Fruit fly (Drosophila melanogaster) whole organism, wandering third instar larva: ENCODE data around the gene sdt.
A peak's percentile ranks its signal among the peaks of the same experiment; 100 is the strongest.

Experiments
- Abd-B ChIP-seq: fragments of >200 bp; optimal IDR thresholded peaks from 2 replicates; lab custom pipeline; 2017; ENCODE audit warnings: missing biosample characterization, missing genetic modification characterization
- CG32264 ChIP-seq: fragments of 200-800 bp; sonication (Bioruptor generic); optimal IDR thresholded peaks from 2 replicates; lab custom pipeline; 2016; ENCODE audit warnings: missing biosample characterization, missing genetic modification characterization
- CG9705 ChIP-seq: fragments of 200-800 bp; sonication (Bioruptor generic); optimal IDR thresholded peaks from 2 replicates; lab custom pipeline; 2018; ENCODE audit warnings: missing biosample characterization, mild to moderate bottlenecking, missing genetic modification characterization
- CrebA ChIP-seq: fragments of 200-800 bp; sonication (Bioruptor generic); optimal IDR thresholded peaks from 2 replicates; lab custom pipeline; 2016; ENCODE audit warnings: missing biosample characterization, mild to moderate bottlenecking, missing genetic modification characterization, borderline replicate concordance
- Dfd ChIP-seq: fragments of >200 bp; optimal IDR thresholded peaks from 2 replicates; lab custom pipeline; 2017; ENCODE audit warnings: missing biosample characterization, missing genetic modification characterization
- Dif ChIP-seq: fragments of 200-275, 200-300 bp; sonication (Bioruptor generic); optimal IDR thresholded peaks from 2 replicates; lab custom pipeline; 2018; ENCODE audit warnings: missing biosample characterization, missing genetic modification characterization; ENCODE audit not compliant: partially characterized antibody
- GATAd ChIP-seq: sonication (Bioruptor generic); optimal IDR thresholded peaks from 2 replicates; lab custom pipeline; 2016; ENCODE audit warnings: missing biosample characterization, missing genetic modification characterization
- HLH106 ChIP-seq: fragments of 200-800 bp; optimal IDR thresholded peaks from 3 replicates; lab custom pipeline; 2019; ENCODE audit warnings: missing biosample characterization, mild to moderate bottlenecking, missing genetic modification characterization, moderate library complexity
- Hnf4 ChIP-seq: fragments of 200-800 bp; sonication (Bioruptor generic); optimal IDR thresholded peaks from 2 replicates; lab custom pipeline; 2016; ENCODE audit warnings: missing biosample characterization, mild to moderate bottlenecking, missing genetic modification characterization
- Hr78 ChIP-seq: fragments of >200 bp; optimal IDR thresholded peaks from 2 replicates; lab custom pipeline; 2017; ENCODE audit warnings: missing biosample characterization, missing genetic modification characterization
- Hr83 ChIP-seq: fragments of 200-300 bp; sonication (Bioruptor generic); optimal IDR thresholded peaks from 2 replicates; lab custom pipeline; 2016; ENCODE audit warnings: missing biosample characterization, mild to moderate bottlenecking, missing genetic modification characterization, moderate library complexity; ENCODE audit not compliant: poor library complexity, severe bottlenecking
- Jra ChIP-seq: sonication (Bioruptor generic); optimal IDR thresholded peaks from 2 replicates; lab custom pipeline; 2016; ENCODE audit warnings: missing biosample characterization, missing genetic modification characterization
- Mio ChIP-seq: sonication (Bioruptor generic); optimal IDR thresholded peaks from 2 replicates; lab custom pipeline; 2016; ENCODE audit warnings: missing biosample characterization, missing genetic modification characterization
- Myc ChIP-seq: fragments of >200 bp; optimal IDR thresholded peaks from 2 replicates; lab custom pipeline; 2017
- N ChIP-seq: fragments of >200 bp; optimal IDR thresholded peaks from 2 replicates; lab custom pipeline; 2018; ENCODE audit warnings: missing biosample characterization, missing external identifiers, missing genetic modification characterization
- OdsH ChIP-seq: fragments of 200-800 bp; sonication (Bioruptor generic); optimal IDR thresholded peaks from 2 replicates; lab custom pipeline; 2016; ENCODE audit warnings: missing biosample characterization, mild to moderate bottlenecking, missing genetic modification characterization
- Rel ChIP-seq, 2 experiments: fragments of 200-800 bp; sonication (Bioruptor generic) in 1 of 2; optimal IDR thresholded peaks; 2 replicates in 1 of 2; 3 replicates in 1 of 2; lab custom pipeline; 2016 to 2019; ENCODE audit warnings: mild to moderate bottlenecking in 2 of 2, missing biosample characterization in 2 of 2, missing genetic modification characterization in 2 of 2, moderate library complexity in 1 of 2
- Sp1 ChIP-seq: fragments of 200-800 bp; sonication (Bioruptor generic); optimal IDR thresholded peaks from 3 replicates; lab custom pipeline; 2019; ENCODE audit warnings: missing biosample characterization, mild to moderate bottlenecking, missing genetic modification characterization, moderate library complexity
- Vsx2 ChIP-seq: fragments of 200-300, 225-300 bp; sonication (Bioruptor generic); optimal IDR thresholded peaks from 2 replicates; lab custom pipeline; 2018; ENCODE audit warnings: missing biosample characterization, missing genetic modification characterization; ENCODE audit not compliant: partially characterized antibody
- br ChIP-seq: fragments of 200-800 bp; sonication (Bioruptor generic); optimal IDR thresholded peaks from 2 replicates; lab custom pipeline; 2016; ENCODE audit warnings: missing biosample characterization, missing genetic modification characterization
- brk ChIP-seq: fragments of 200-800 bp; sonication (Bioruptor generic); optimal IDR thresholded peaks from 2 replicates; lab custom pipeline; 2016; ENCODE audit warnings: missing biosample characterization, mild to moderate bottlenecking, missing genetic modification characterization
- dl ChIP-seq, 2 experiments: fragments of 175-275, 200-275 bp in 1 of 2; fragments of 200-275 bp in 1 of 2; sonication (Bioruptor generic); optimal IDR thresholded peaks; lab custom pipeline; 2018; ENCODE audit warnings: mild to moderate bottlenecking in 2 of 2, missing biosample characterization in 2 of 2, missing genetic modification characterization in 2 of 2, moderate library complexity in 2 of 2; ENCODE audit not compliant: partially characterized antibody in 2 of 2, insufficient read depth in 1 of 2
- dmrt93B ChIP-seq: fragments of 200-800 bp; sonication (Bioruptor generic); optimal IDR thresholded peaks from 2 replicates; lab custom pipeline; 2018; ENCODE audit warnings: missing biosample characterization, mild to moderate bottlenecking, missing genetic modification characterization
- dsf ChIP-seq: sonication (Bioruptor generic); optimal IDR thresholded peaks from 2 replicates; lab custom pipeline; 2016; ENCODE audit warnings: missing biosample characterization, missing genetic modification characterization, borderline replicate concordance
- ey ChIP-seq: fragments of 200-800 bp; sonication (Bioruptor generic); optimal IDR thresholded peaks from 2 replicates; lab custom pipeline; 2016; ENCODE audit warnings: missing biosample characterization, missing genetic modification characterization
- foxo ChIP-seq, 2 experiments: fragments of 200-800 bp; sonication (Bioruptor generic); optimal IDR thresholded peaks; 2 replicates in 1 of 2; 3 replicates in 1 of 2; lab custom pipeline; 2016 to 2017; ENCODE audit warnings: missing biosample characterization in 2 of 2, missing genetic modification characterization in 2 of 2
- fru ChIP-seq: fragments of 200-800 bp; sonication (Bioruptor generic); optimal IDR thresholded peaks from 3 replicates; lab custom pipeline; 2016; ENCODE audit warnings: missing biosample characterization, mild to moderate bottlenecking, missing genetic modification characterization
- h ChIP-seq: fragments of 200-800 bp; sonication (Bioruptor generic); optimal IDR thresholded peaks from 3 replicates; lab custom pipeline; 2016; ENCODE audit warnings: missing biosample characterization, mild to moderate bottlenecking, missing genetic modification characterization
- jim ChIP-seq: fragments of 175-275, 200-325 bp; sonication (Bioruptor generic); optimal IDR thresholded peaks from 2 replicates; lab custom pipeline; 2016; ENCODE audit warnings: missing biosample characterization, mild to moderate bottlenecking, missing genetic modification characterization
- lola ChIP-seq: fragments of >200 bp; optimal IDR thresholded peaks from 2 replicates; lab custom pipeline; 2017; ENCODE audit warnings: missing biosample characterization, missing genetic modification characterization
- pan ChIP-seq: fragments of >200 bp; optimal IDR thresholded peaks from 2 replicates; lab custom pipeline; 2017
- psq ChIP-seq: fragments of 200-800 bp; sonication (Bioruptor generic); optimal IDR thresholded peaks from 3 replicates; lab custom pipeline; 2017; ENCODE audit warnings: missing biosample characterization, mild to moderate bottlenecking, missing genetic modification characterization, moderate library complexity
- rgr ChIP-seq: fragments of 200-800 bp; sonication (Bioruptor generic); optimal IDR thresholded peaks from 3 replicates; lab custom pipeline; 2016; ENCODE audit warnings: missing biosample characterization, mild to moderate bottlenecking, missing genetic modification characterization
- sage ChIP-seq: fragments of 200-800 bp; sonication (Bioruptor generic); optimal IDR thresholded peaks from 2 replicates; lab custom pipeline; 2016; ENCODE audit warnings: missing biosample characterization, mild to moderate bottlenecking, missing genetic modification characterization
- sv ChIP-seq: fragments of 200-800 bp; sonication (Bioruptor generic); optimal IDR thresholded peaks from 3 replicates; lab custom pipeline; 2016; ENCODE audit warnings: missing biosample characterization, missing genetic modification characterization
- tai ChIP-seq: sonication (Bioruptor generic); optimal IDR thresholded peaks from 2 replicates; lab custom pipeline; 2016; ENCODE audit warnings: missing biosample characterization, missing genetic modification characterization
- usp ChIP-seq: fragments of >200 bp; optimal IDR thresholded peaks from 2 replicates; lab custom pipeline; 2017; ENCODE audit warnings: missing biosample characterization, missing genetic modification characterization
- woc ChIP-seq: sonication (Bioruptor generic); optimal IDR thresholded peaks from 2 replicates; lab custom pipeline; 2016; ENCODE audit warnings: missing biosample characterization, mild to moderate bottlenecking, missing genetic modification characterization

Gene sdt

dm6 chrX:8251268-8251996 is 73.1 kb downstream of the sdt start, which contains the start of gene ND-75:
TSS of gene ND-75 (minus strand) at chrX:8251687.
- peak; percentile 82 for TF ChIP-seq Myc (lab: Kevin White, UChicago)
- TF ChIP-seq Hnf4 (GFP tag; lab: Kevin White, UChicago): no peak
- TF ChIP-seq h (GFP tag; lab: Kevin White, UChicago): no peak
- TF ChIP-seq dsf (GFP tag; lab: Kevin White, UChicago): no peak
- TF ChIP-seq, all 38 proteins: peak for 1

- TF ChIP-seq GATAd (GFP tag; lab: Kevin White, UChicago) (no peak), Dif (GFP tag; lab: Kevin White, UChicago) (no peak), tai (GFP tag; lab: Kevin White, UChicago) (no peak), OdsH (GFP tag; lab: Kevin White, UChicago) (peak; percentile 83), h (GFP tag; lab: Kevin White, UChicago) (peak; percentile 87), CG9705 (GFP tag; lab: Kevin White, UChicago) (peak; percentile 66), dl (GFP tag; optimal IDR thresholded peaks at IDR 0.05; lab: Kevin White, UChicago; ENCODE audit: insufficient read depth in 1 of 2, partially characterized antibody in 2 of 2) (no peak), sv (no peak), Rel (GFP tag; optimal IDR thresholded peaks at IDR 0.05; lab: Kevin White, UChicago) (no peak), Rel (tag; optimal IDR thresholded peaks at IDR 0.05; lab: Kevin White, UChicago) (peak; percentile 88), Hnf4 (GFP tag; lab: Kevin White, UChicago) (no peak), Hr78 (GFP tag; lab: Kevin White, UChicago) (no peak), N (GFP tag; lab: Kevin White, UChicago) (no peak), fru (GFP tag; lab: Kevin White, UChicago) (peak; percentile 88), CrebA (no peak), dmrt93B (GFP tag; lab: Kevin White, UChicago) (peak; percentile 64), rgr (GFP tag; lab: Kevin White, UChicago) (peak; percentile 67), Sp1 (GFP tag; lab: Kevin White, UChicago) (peak; percentile 85), Dfd (GFP tag; lab: Kevin White, UChicago) (no peak), woc (GFP tag; lab: Kevin White, UChicago) (peak; percentile 83), jim (GFP tag; lab: Kevin White, UChicago) (no peak), lola (GFP tag; lab: Kevin White, UChicago) (no peak), Mio (GFP tag; lab: Kevin White, UChicago) (no peak), sage (GFP tag; lab: Kevin White, UChicago) (peak; percentile 63), Abd-B (no peak), CG32264 (GFP tag; lab: Kevin White, UChicago) (peak; percentile 33), brk (GFP tag; lab: Kevin White, UChicago) (no peak), pan (no peak), br (peak; percentile 85), foxo (GFP tag; optimal IDR thresholded peaks at IDR 0.05; lab: Kevin White, UChicago) (peak in 1 of 2 experiments; percentile 84), usp (GFP tag; lab: Kevin White, UChicago) (no peak), Jra (GFP tag; lab: Kevin White, UChicago) (peak; percentile 40), psq (GFP tag; lab: Kevin White, UChicago) (peak; percentile 61), dsf (GFP tag; lab: Kevin White, UChicago) (no peak), ey (peak; percentile 82), HLH106 (peak; percentile 86), Vsx2 (GFP tag; lab: Kevin White, UChicago) (no peak), Myc (lab: Kevin White, UChicago) (no peak), Hr83 (GFP tag; lab: Kevin White, UChicago) (no peak)
- TF ChIP-seq, all 38 proteins: peak for 17
Observed at dm6 chrX:8252284-8252886, 74.0 kb downstream of the sdt start, which contains the start of gene CG1632. TSS of gene CG1632 (plus strand) at chrX:8252670.
